Worm (Caenorhabditis elegans) whole organism, late embryonic: ENCODE data around the gene math-22.
"Not testable (repeated sequence)": the region's sequence is repeated elsewhere in the genome, so short reads cannot be mapped to it uniquely, and the experiment has no call there.

ENCODE experiments used
- F13H6.1 ChIP-seq: sonication (generic microtip); optimal IDR thresholded peaks from 2 replicates; lab custom pipeline; 2016; ENCODE audit warnings: missing genetic modification characterization, missing compliant biosample characterization
- K09A11.1 ChIP-seq: sonication (generic microtip); optimal IDR thresholded peaks from 2 replicates; lab custom pipeline; 2017; ENCODE audit warnings: antibody characterized with exemption, mild to moderate bottlenecking, missing genetic modification characterization, missing compliant biosample characterization; ENCODE audit not compliant: insufficient read depth
- ahr-1 ChIP-seq: sonication (generic microtip); optimal IDR thresholded peaks from 2 replicates; lab custom pipeline; 2016; ENCODE audit warnings: missing genetic modification characterization, missing compliant biosample characterization
- ceh-14 ChIP-seq: sonication (generic microtip); optimal IDR thresholded peaks from 2 replicates; lab custom pipeline; 2016; ENCODE audit warnings: missing genotype, missing genetic modification characterization, missing compliant biosample characterization
- ceh-19 ChIP-seq: fragments of 200-800 bp; sonication (Bioruptor generic); optimal IDR thresholded peaks from 2 replicates; lab custom pipeline; 2018; ENCODE audit warnings: mild to moderate bottlenecking, missing genetic modification characterization, missing compliant biosample characterization
- ceh-2 ChIP-seq: sonication (generic microtip); optimal IDR thresholded peaks from 2 replicates; lab custom pipeline; 2016; ENCODE audit warnings: missing genotype, missing genetic modification characterization, missing compliant biosample characterization
- ceh-24 ChIP-seq: sonication (generic microtip); optimal IDR thresholded peaks from 2 replicates; lab custom pipeline; 2016; ENCODE audit warnings: mild to moderate bottlenecking, missing genetic modification characterization, missing compliant biosample characterization
- ceh-31 ChIP-seq: sonication (generic microtip); optimal IDR thresholded peaks from 2 replicates; lab custom pipeline; 2016; ENCODE audit warnings: missing genetic modification characterization, missing compliant biosample characterization
- ceh-34 ChIP-seq: sonication (generic microtip); optimal IDR thresholded peaks from 2 replicates; lab custom pipeline; 2016; ENCODE audit warnings: mild to moderate bottlenecking, missing genetic modification characterization, missing compliant biosample characterization
- ceh-45 ChIP-seq: fragments of 200-800 bp; sonication (Bioruptor generic); IDR thresholded peaks from 2 replicates; pipeline ENCODE4 v1.3.6; 2022; ENCODE audit warnings: missing genetic modification reagents, missing genetic modification characterization, missing compliant biosample characterization
- ceh-6 ChIP-seq: fragments of 200-800 bp; sonication (Bioruptor generic); optimal IDR thresholded peaks from 2 replicates; lab custom pipeline; 2018; ENCODE audit warnings: mild to moderate bottlenecking, missing genetic modification characterization, missing compliant biosample characterization
- dve-1 ChIP-seq: sonication (generic microtip); optimal IDR thresholded peaks from 2 replicates; lab custom pipeline; 2017; ENCODE audit warnings: antibody characterized with exemption, mild to moderate bottlenecking, missing genetic modification characterization, missing compliant biosample characterization
- elt-2 ChIP-seq: sonication (generic microtip); optimal IDR thresholded peaks from 2 replicates; lab custom pipeline; 2016; ENCODE audit warnings: missing genetic modification reagents, missing genetic modification characterization, missing compliant biosample characterization
- fkh-6 ChIP-seq: sonication (generic microtip); optimal IDR thresholded peaks from 2 replicates; lab custom pipeline; 2016; ENCODE audit warnings: missing genetic modification characterization, missing compliant biosample characterization
- hlh-6 ChIP-seq: sonication (generic microtip); optimal IDR thresholded peaks from 2 replicates; lab custom pipeline; 2016; ENCODE audit warnings: missing genotype, missing genetic modification characterization, missing compliant biosample characterization
- hlh-8 ChIP-seq: sonication (generic microtip); optimal IDR thresholded peaks from 2 replicates; lab custom pipeline; 2016; ENCODE audit warnings: missing genotype, missing genetic modification characterization, missing compliant biosample characterization
- lim-6 ChIP-seq: sonication (generic microtip); optimal IDR thresholded peaks from 2 replicates; lab custom pipeline; 2016; ENCODE audit warnings: missing genetic modification characterization, missing compliant biosample characterization
- madf-2 ChIP-seq: sonication (generic microtip); optimal IDR thresholded peaks from 2 replicates; lab custom pipeline; 2017; ENCODE audit warnings: missing genetic modification characterization, missing compliant biosample characterization
- mec-3 ChIP-seq: sonication (generic microtip); optimal IDR thresholded peaks from 2 replicates; lab custom pipeline; 2016; ENCODE audit warnings: borderline replicate concordance, missing genetic modification characterization, missing compliant biosample characterization
- nfya-1 ChIP-seq: sonication (generic microtip); optimal IDR thresholded peaks from 2 replicates; lab custom pipeline; 2017; ENCODE audit warnings: missing genetic modification characterization, mild to moderate bottlenecking, missing compliant biosample characterization, antibody characterized with exemption, moderate library complexity
- npax-4 ChIP-seq: sonication (generic microtip); optimal IDR thresholded peaks from 2 replicates; lab custom pipeline; 2016; ENCODE audit warnings: missing genetic modification characterization, missing compliant biosample characterization
- odd-2 ChIP-seq: sonication (generic microtip); optimal IDR thresholded peaks from 2 replicates; lab custom pipeline; 2017; ENCODE audit warnings: antibody characterized with exemption, mild to moderate bottlenecking, missing genetic modification characterization, missing compliant biosample characterization
- pat-9 ChIP-seq: fragments of 200-800 bp; sonication (Bioruptor generic); optimal IDR thresholded peaks from 2 replicates; lab custom pipeline; 2018; ENCODE audit warnings: mild to moderate bottlenecking, missing genetic modification characterization, moderate library complexity, missing compliant biosample characterization
- pha-2 ChIP-seq: sonication (generic microtip); optimal IDR thresholded peaks from 2 replicates; lab custom pipeline; 2017; ENCODE audit warnings: mild to moderate bottlenecking, missing genetic modification characterization, missing compliant biosample characterization
- pha-4 ChIP-seq: fragments of 150-350 bp; optimal IDR thresholded peaks from 2 replicates; lab custom pipeline; 2018; ENCODE audit warnings: missing biosample characterization, missing genetic modification reagents, missing genetic modification characterization
- pqm-1 ChIP-seq: sonication (generic microtip); optimal IDR thresholded peaks from 2 replicates; lab custom pipeline; 2016; ENCODE audit warnings: missing genetic modification characterization, missing compliant biosample characterization
- pros-1 ChIP-seq: fragments of 150-350 bp; optimal IDR thresholded peaks from 2 replicates; lab custom pipeline; 2014; ENCODE audit warnings: missing biosample characterization, missing genetic modification reagents, missing genetic modification characterization
- ref-2 ChIP-seq: sonication (generic microtip); optimal IDR thresholded peaks from 2 replicates; lab custom pipeline; 2016; ENCODE audit warnings: missing genetic modification characterization, missing compliant biosample characterization
- rnt-1 ChIP-seq: sonication (generic microtip); optimal IDR thresholded peaks from 2 replicates; lab custom pipeline; 2016; ENCODE audit warnings: missing genetic modification characterization, missing compliant biosample characterization
- tbx-2 ChIP-seq: sonication (generic microtip); optimal IDR thresholded peaks from 2 replicates; lab custom pipeline; 2016; ENCODE audit warnings: missing genetic modification characterization, missing compliant biosample characterization
- ttx-3 ChIP-seq: sonication (generic microtip); optimal IDR thresholded peaks from 2 replicates; lab custom pipeline; 2016; ENCODE audit warnings: missing genetic modification reagents, missing genetic modification characterization, missing compliant biosample characterization
- unc-42 ChIP-seq: sonication (generic microtip); optimal IDR thresholded peaks from 2 replicates; lab custom pipeline; 2016; ENCODE audit warnings: missing genotype, missing genetic modification characterization, missing compliant biosample characterization
- unc-55 ChIP-seq: sonication (generic microtip); optimal IDR thresholded peaks from 2 replicates; lab custom pipeline; 2017; ENCODE audit warnings: missing biosample characterization, missing genetic modification reagents, missing genetic modification characterization
- zip-5 ChIP-seq: sonication (generic microtip); optimal IDR thresholded peaks from 2 replicates; lab custom pipeline; 2016; ENCODE audit warnings: missing genetic modification characterization, missing compliant biosample characterization

math-22 gene

DNA sequence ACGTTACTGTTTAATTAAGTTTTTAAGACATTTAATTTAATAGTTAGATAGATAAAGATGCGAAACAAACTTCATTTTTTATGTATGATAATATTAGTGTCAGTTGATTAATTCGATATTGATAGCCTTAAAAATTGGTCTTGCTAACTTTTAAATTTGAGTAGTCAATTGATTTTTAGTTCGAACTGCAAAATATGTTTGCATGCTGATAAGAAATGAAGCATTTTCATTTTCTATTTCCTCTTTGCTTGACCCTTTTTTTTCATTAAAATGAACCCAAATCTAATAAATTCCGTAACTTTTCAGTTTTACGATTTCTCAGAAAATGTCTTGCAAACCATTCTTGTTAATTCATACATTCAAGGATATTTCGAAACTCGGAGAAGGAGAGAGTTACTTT is at the start of gene math-22:
math-22 (plus strand) TSS at position 301 of the 400 bp plus-strand sequence.
- no peak for TF ChIP-seq pha-4 (tag; lab: Kevin White, UChicago)
- TF ChIP-seq ttx-3 (tag; lab: Kevin White, UChicago), result no peak
- no peak for TF ChIP-seq ahr-1 (tag; lab: Kevin White, UChicago)
- TF ChIP-seq hlh-6 (tag; lab: Kevin White, UChicago), result no peak
- TF ChIP-seq odd-2 (tag; lab: Kevin White, UChicago), result no peak
- no peak for TF ChIP-seq F13H6.1 (tag; lab: Kevin White, UChicago)
- TF ChIP-seq tbx-2 (tag; lab: Kevin White, UChicago), result no peak
- TF ChIP-seq ceh-34 (tag; lab: Kevin White, UChicago), result no peak
- no peak for TF ChIP-seq K09A11.1 (tag; lab: Kevin White, UChicago)
- no peak for TF ChIP-seq mec-3 (tag; lab: Kevin White, UChicago)
- no peak for TF ChIP-seq pha-2 (tag; lab: Kevin White, UChicago)
- TF ChIP-seq ceh-24 (tag; lab: Kevin White, UChicago), result no peak
- no peak for TF ChIP-seq unc-42 (tag; lab: Kevin White, UChicago)
- no peak for TF ChIP-seq ceh-19 (GFP tag; lab: Kevin White, UChicago)
- TF ChIP-seq ref-2 (tag; lab: Kevin White, UChicago), result no peak
- no peak for TF ChIP-seq dve-1 (tag; lab: Kevin White, UChicago)

DNA sequence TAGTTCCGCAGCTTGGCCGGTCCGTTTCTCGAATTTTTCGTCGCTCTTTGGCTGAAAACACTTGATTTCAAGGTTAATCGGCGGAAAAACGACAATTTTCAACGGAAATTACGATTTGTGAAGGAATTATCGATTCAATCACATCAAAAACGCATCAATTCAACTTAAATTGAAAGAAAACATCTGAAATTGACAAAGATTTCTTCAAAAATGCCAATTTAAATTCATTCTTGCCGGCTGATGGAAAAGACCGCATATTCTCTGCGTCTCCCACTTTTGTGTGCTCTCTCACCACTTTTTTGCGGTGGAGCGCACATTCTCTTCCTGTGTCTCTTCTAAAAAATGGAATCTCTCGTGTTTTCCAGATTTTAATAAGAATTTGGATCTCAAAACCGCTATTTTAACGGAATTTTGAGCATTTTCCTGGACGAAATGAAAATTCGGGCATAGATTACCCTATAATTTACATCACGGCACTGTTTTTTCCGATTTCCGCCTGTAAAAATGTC is 43.9 kb upstream of the math-22 start, which contains the start of gene C16C4.18:
C16C4.18 (minus strand) TSS at position 51 of the 509 bp plus-strand sequence.
- TF ChIP-seq hlh-8, fkh-6, nfya-1 (tag; lab: Kevin White, UChicago): not testable (repeated sequence)

DNA sequence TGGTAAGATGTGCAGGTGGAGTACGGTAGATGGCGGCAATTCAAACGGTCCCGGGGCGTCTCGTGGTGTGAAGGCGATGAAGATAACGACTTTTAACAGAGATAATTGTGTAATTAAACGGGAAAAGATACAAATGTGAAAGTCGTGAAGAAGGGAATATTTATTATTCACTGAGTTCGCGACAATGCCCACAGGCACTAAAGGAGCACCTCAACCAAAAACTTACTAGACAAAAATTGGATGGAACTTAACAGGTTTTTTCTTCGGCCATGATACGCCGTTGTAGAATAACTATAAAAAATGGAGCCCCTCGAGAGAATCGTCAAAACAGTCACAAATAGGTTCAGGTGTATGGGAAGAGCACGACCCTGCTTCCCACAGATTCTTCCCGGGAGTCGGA is 42.9 kb upstream of the math-22 start, which contains the start of gene fbxb-98:
fbxb-98 (plus strand) TSS at position 301 of the 400 bp plus-strand sequence.
- TF ChIP-seq hlh-8, npax-4, ceh-2 (tag; lab: Kevin White, UChicago): not testable (repeated sequence)

DNA sequence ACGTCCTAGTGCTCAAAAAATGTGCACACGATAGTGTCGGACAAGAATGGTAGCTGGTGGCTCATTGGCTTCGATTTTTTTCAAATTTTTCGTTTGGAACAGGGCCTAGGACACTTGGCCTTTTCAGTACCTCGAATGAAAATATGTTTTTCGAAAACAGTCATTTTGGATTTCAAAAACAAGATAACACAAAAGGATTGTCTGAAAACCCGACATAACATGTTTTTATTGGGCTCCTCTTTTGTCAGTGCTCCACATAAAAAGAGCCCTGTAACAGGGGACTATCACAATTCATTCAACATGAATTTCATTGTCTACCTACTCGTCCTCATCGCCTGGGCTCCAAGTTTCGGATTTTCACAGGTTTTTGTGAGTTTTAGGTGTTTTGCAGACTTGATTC is 40.9 kb upstream of the math-22 start, which contains the start of gene C16C4.17:
C16C4.17 (plus strand) TSS at position 301 of the 400 bp plus-strand sequence.
- TF ChIP-seq ceh-6 (no peak), ceh-31 (tag; lab: Kevin White, UChicago) (no peak), pat-9 (no peak), elt-2 (tag; lab: Kevin White, UChicago) (no peak), ceh-45 (GFP tag; lab: Robert Waterston, UW) (no peak), unc-55 (GFP tag; lab: Kevin White, UChicago) (no peak)

DNA sequence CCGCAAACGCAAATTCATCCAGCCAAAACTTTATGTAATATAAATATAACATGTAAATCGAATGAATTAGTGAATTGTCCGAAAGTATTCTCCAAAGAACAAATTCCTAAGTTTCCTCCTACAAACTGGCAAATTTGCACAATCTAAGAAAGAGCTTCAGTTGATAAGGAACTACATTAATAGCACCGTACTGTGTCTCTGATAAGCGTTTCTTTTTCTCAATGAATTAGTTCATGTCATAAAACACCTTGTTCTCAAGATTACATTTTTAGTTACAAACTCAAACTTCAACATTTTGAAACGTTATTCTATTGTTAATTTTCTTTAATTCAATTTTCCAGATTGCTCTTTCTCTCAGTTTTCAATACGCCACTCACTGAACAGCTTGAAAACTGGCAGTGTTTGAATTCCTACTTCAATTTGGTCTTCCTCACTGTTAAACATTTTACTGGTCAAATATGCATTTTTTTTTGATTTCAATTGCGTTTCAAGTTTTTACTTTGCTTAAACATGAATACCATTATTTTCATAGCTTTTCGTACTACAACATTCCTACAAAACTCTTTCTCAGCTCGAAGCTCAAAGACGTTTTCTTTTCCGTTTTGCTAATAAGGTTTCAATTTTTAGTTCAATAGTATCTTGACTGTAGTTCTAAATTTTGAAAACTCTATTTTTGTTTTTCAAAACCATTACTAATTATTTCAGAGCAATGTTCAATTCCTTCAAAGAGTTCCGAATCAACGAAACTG is 39.3 kb upstream of the math-22 start, which contains the start of gene math-15:
math-15 (plus strand) TSS at position 699 of the 749 bp plus-strand sequence.
- peak; percentile 27 for TF ChIP-seq elt-2 (tag; lab: Kevin White, UChicago)
- no peak for TF ChIP-seq npax-4 (tag; lab: Kevin White, UChicago)

DNA sequence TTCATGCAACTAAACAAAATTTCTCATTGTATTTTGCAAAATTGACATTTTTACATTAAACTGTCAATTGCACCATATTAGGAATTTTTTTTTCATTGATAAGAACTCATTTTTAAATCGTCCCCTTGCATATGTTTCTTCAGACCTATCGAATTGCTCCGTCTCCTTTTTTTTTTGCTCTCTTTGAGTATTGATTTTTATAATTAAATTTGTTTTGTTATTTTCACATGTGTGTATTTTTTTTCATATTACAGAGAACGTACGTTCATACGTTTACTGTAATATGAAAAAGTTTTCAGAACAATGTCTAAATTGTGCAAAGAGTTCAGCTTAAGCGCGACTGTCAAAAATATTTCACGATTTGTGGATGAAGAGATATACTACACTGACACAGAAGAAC is 36.1 kb upstream of the math-22 start, which contains the start of gene math-14:
math-14 (plus strand) TSS at position 301 of the 400 bp plus-strand sequence.
- no peak for TF ChIP-seq ceh-45 (GFP tag; lab: Robert Waterston, UW)
- TF ChIP-seq pros-1 (tag; lab: Kevin White, UChicago), result no peak
- TF ChIP-seq rnt-1 (tag; lab: Kevin White, UChicago), result no peak
- TF ChIP-seq fkh-6 (tag; lab: Kevin White, UChicago), result no peak
- TF ChIP-seq nfya-1 (tag; lab: Kevin White, UChicago), result no peak
- no peak for TF ChIP-seq lim-6 (tag; lab: Kevin White, UChicago)
- no peak for TF ChIP-seq ref-2 (tag; lab: Kevin White, UChicago)
- no peak for TF ChIP-seq ceh-19 (GFP tag; lab: Kevin White, UChicago)
- TF ChIP-seq unc-42 (tag; lab: Kevin White, UChicago), result no peak
- TF ChIP-seq ceh-14 (tag; lab: Kevin White, UChicago), result no peak
- no peak for TF ChIP-seq pqm-1 (tag; lab: Kevin White, UChicago)
- no peak for TF ChIP-seq tbx-2 (tag; lab: Kevin White, UChicago)
- TF ChIP-seq pha-4 (tag; lab: Kevin White, UChicago), result no peak
- TF ChIP-seq unc-55 (GFP tag; lab: Kevin White, UChicago), result no peak
- TF ChIP-seq zip-5 (tag; lab: Kevin White, UChicago), result no peak
- TF ChIP-seq madf-2, result no peak
